Worm (Caenorhabditis elegans) whole organism, L4 larva: ENCODE data around the gene W04B5.3.

Experiments
- F26F4.8 ChIP-seq: fragments of 200-800 bp; sonication (Bioruptor generic); conservative IDR thresholded peaks from 2 replicates; pipeline ENCODE4 v1.3.6; 2022; ENCODE audit warnings: missing genetic modification characterization, missing compliant biosample characterization
- R02D3.7 ChIP-seq: fragments of 150-350 bp; sonication (generic microtip); optimal IDR thresholded peaks from 3 replicates; lab custom pipeline; 2014; ENCODE audit warnings: missing biosample characterization, missing genetic modification characterization
- T20F7.1 ChIP-seq: fragments of 200-800 bp; sonication (Bioruptor generic); optimal IDR thresholded peaks from 2 replicates; lab custom pipeline; 2018; ENCODE audit warnings: mild to moderate bottlenecking, missing genetic modification characterization, missing compliant biosample characterization
- Y48G9A.11 ChIP-seq: fragments of 200-800 bp; sonication (Bioruptor generic); IDR thresholded peaks from 2 replicates; pipeline ENCODE4 v1.3.6; 2022; ENCODE audit warnings: missing genetic modification reagents, missing genetic modification characterization, missing compliant biosample characterization
- aha-1 ChIP-seq: fragments of 150-350 bp; peaks from one replicate; lab custom pipeline; 2014; ENCODE audit warnings: missing biosample characterization, missing genetic modification characterization
- ces-1 ChIP-seq: fragments of 150-350 bp; sonication (generic microtip); optimal IDR thresholded peaks from 4 replicates; lab custom pipeline; 2014; ENCODE audit warnings: missing biosample characterization, missing genetic modification reagents, missing genetic modification characterization
- ctbp-1 ChIP-seq: fragments of 200-800 bp; sonication (Bioruptor generic); IDR thresholded peaks from 2 replicates; pipeline ENCODE4 v1.3.6; 2022; ENCODE audit warnings: missing genetic modification reagents, missing genetic modification characterization, missing compliant biosample characterization
- daf-16 ChIP-seq, 3 experiments: sonication (generic microtip); optimal IDR thresholded peaks; 2 replicates each; lab custom pipeline; 2016 to 2017; ENCODE audit warnings: missing genetic modification characterization in 3 of 3, missing genetic modification reagents in 3 of 3, mild to moderate bottlenecking in 2 of 3, missing compliant biosample characterization in 2 of 3, missing biosample characterization in 1 of 3, moderate library complexity in 1 of 3
- dmd-6 ChIP-seq: fragments of 200-800 bp; sonication (Bioruptor generic); IDR thresholded peaks from 2 replicates; pipeline ENCODE4 v1.3.6; 2022; ENCODE audit warnings: missing genetic modification reagents, missing genetic modification characterization, missing compliant biosample characterization
- dpl-1 ChIP-seq: fragments of 150-350 bp; optimal IDR thresholded peaks from 2 replicates; lab custom pipeline; 2014; ENCODE audit warnings: missing biosample characterization, missing genetic modification reagents, missing genetic modification characterization
- duxl-1 ChIP-seq: sonication (generic microtip); optimal IDR thresholded peaks from 2 replicates; lab custom pipeline; 2016; ENCODE audit warnings: mild to moderate bottlenecking, missing genetic modification characterization, moderate library complexity, missing compliant biosample characterization; ENCODE audit not compliant: poor library complexity
- dve-1 ChIP-seq: sonication (generic microtip); optimal IDR thresholded peaks from 2 replicates; lab custom pipeline; 2017; ENCODE audit warnings: antibody characterized with exemption, mild to moderate bottlenecking, missing genetic modification characterization, missing compliant biosample characterization; ENCODE audit not compliant: insufficient read depth
- hlh-11 ChIP-seq: fragments of 200-800 bp; sonication (Bioruptor generic); optimal IDR thresholded peaks from 2 replicates; lab custom pipeline; 2018; ENCODE audit warnings: mild to moderate bottlenecking, missing genetic modification characterization, missing compliant biosample characterization
- hlh-30 ChIP-seq: sonication (generic microtip); optimal IDR thresholded peaks from 2 replicates; lab custom pipeline; 2017; ENCODE audit warnings: antibody characterized with exemption, mild to moderate bottlenecking, missing genetic modification characterization, missing compliant biosample characterization; ENCODE audit not compliant: insufficient read depth
- jun-1 ChIP-seq: fragments of 150-350 bp; optimal IDR thresholded peaks from 2 replicates; lab custom pipeline; 2014; ENCODE audit warnings: missing biosample characterization, missing genetic modification reagents, missing genetic modification characterization
- lin-13 ChIP-seq: fragments of 150-350 bp; optimal IDR thresholded peaks from 2 replicates; lab custom pipeline; 2014; ENCODE audit warnings: missing biosample characterization, missing genetic modification reagents, missing genetic modification characterization
- lin-38 ChIP-seq: fragments of 200-800 bp; sonication (Bioruptor generic); IDR thresholded peaks from 2 replicates; pipeline ENCODE4 v1.3.6; 2022; ENCODE audit warnings: missing genetic modification reagents, missing genetic modification characterization, missing compliant biosample characterization
- lin-39 ChIP-seq: fragments of 150-350 bp; optimal IDR thresholded peaks from 2 replicates; lab custom pipeline; 2014; ENCODE audit warnings: missing biosample characterization, missing genetic modification reagents, missing genetic modification characterization
- lsy-2 ChIP-seq, 2 experiments: fragments of 150-350 bp in 1 of 2; sonication (generic microtip) in 1 of 2; optimal IDR thresholded peaks; 2 replicates each; lab custom pipeline; 2014 to 2017; ENCODE audit warnings: missing biosample characterization in 2 of 2, missing genetic modification characterization in 2 of 2
- madf-9 ChIP-seq: fragments of 200-800 bp; sonication (Bioruptor generic); conservative IDR thresholded peaks from 2 replicates; pipeline ENCODE4 v1.3.6; 2022; ENCODE audit warnings: missing genetic modification reagents, missing genetic modification characterization, missing compliant biosample characterization
- mdl-1 ChIP-seq, 2 experiments: fragments of 150-350 bp in 1 of 2; sonication (generic microtip) in 1 of 2; optimal IDR thresholded peaks; 2 replicates each; lab custom pipeline; 2014 to 2017; ENCODE audit warnings: missing biosample characterization in 2 of 2, missing genetic modification characterization in 2 of 2
- mdt-29 ChIP-seq: fragments of 200-800 bp; sonication (Bioruptor generic); IDR thresholded peaks from 2 replicates; pipeline ENCODE4 v1.3.6; 2022; ENCODE audit warnings: missing genetic modification reagents, missing genetic modification characterization, missing compliant biosample characterization
- mep-1 ChIP-seq: fragments of 150-350 bp; sonication (generic microtip); optimal IDR thresholded peaks from 3 replicates; lab custom pipeline; 2014; ENCODE audit warnings: missing biosample characterization, missing genetic modification characterization
- mes-2 ChIP-seq: sonication (generic microtip); optimal IDR thresholded peaks from 2 replicates; lab custom pipeline; 2016; ENCODE audit warnings: missing genotype, mild to moderate bottlenecking, missing genetic modification characterization, missing compliant biosample characterization; ENCODE audit not compliant: poor library complexity, severe bottlenecking
- mxl-3 ChIP-seq: fragments of 200-800 bp; sonication (Bioruptor generic); optimal IDR thresholded peaks from 2 replicates; lab custom pipeline; 2018; ENCODE audit warnings: mild to moderate bottlenecking, missing genetic modification characterization, missing compliant biosample characterization
- nhr-10 ChIP-seq: fragments of 150-350 bp; optimal IDR thresholded peaks from 2 replicates; lab custom pipeline; 2014; ENCODE audit warnings: missing biosample characterization, missing genetic modification characterization
- nhr-11 ChIP-seq: fragments of 150-350 bp; optimal IDR thresholded peaks from 2 replicates; lab custom pipeline; 2014; ENCODE audit warnings: missing biosample characterization, missing genetic modification characterization
- nhr-25 ChIP-seq: sonication (generic microtip); optimal IDR thresholded peaks from 2 replicates; lab custom pipeline; 2017; ENCODE audit warnings: missing genetic modification characterization, mild to moderate bottlenecking, missing compliant biosample characterization, antibody characterized with exemption, moderate library complexity, borderline replicate concordance; ENCODE audit not compliant: insufficient read depth
- nhr-28 ChIP-seq: fragments of 150-350 bp; optimal IDR thresholded peaks from 2 replicates; lab custom pipeline; 2014; ENCODE audit warnings: missing biosample characterization, missing genetic modification characterization
- nhr-41 ChIP-seq: fragments of 200-800 bp; sonication (Bioruptor generic); IDR thresholded peaks from 2 replicates; pipeline ENCODE4 v1.3.6; 2022; ENCODE audit warnings: missing genetic modification reagents, missing genetic modification characterization, missing compliant biosample characterization
- nhr-48 ChIP-seq: sonication (generic microtip); optimal IDR thresholded peaks from 2 replicates; lab custom pipeline; 2016; ENCODE audit warnings: mild to moderate bottlenecking, missing genetic modification characterization, missing compliant biosample characterization
- nhr-6 ChIP-seq: fragments of 150-350 bp; optimal IDR thresholded peaks from 2 replicates; lab custom pipeline; 2014; ENCODE audit warnings: missing biosample characterization, missing genetic modification characterization
- pha-4 ChIP-seq, 2 experiments: fragments of 150-350 bp in 1 of 2; fragments of 200-800 bp in 1 of 2; sonication (Bioruptor generic) in 1 of 2; IDR thresholded peaks in 1 of 2; optimal IDR thresholded peaks in 1 of 2; 2 replicates each; pipeline versions ENCODE4 v1.3.6 to Lab custom; 2014 to 2022; ENCODE audit warnings: missing genetic modification characterization in 2 of 2, missing genetic modification reagents in 2 of 2, missing biosample characterization in 1 of 2, missing compliant biosample characterization in 1 of 2
- php-3 ChIP-seq: fragments of 200-800 bp; sonication (Bioruptor generic); IDR thresholded peaks from 2 replicates; pipeline ENCODE4 v1.3.6; 2022; ENCODE audit warnings: missing genetic modification reagents, missing genetic modification characterization, missing compliant biosample characterization
- pqm-1 ChIP-seq: sonication (generic microtip); optimal IDR thresholded peaks from 2 replicates; lab custom pipeline; 2017; ENCODE audit warnings: missing biosample characterization, missing genetic modification characterization
- rbr-2 ChIP-seq: sonication (generic microtip); optimal IDR thresholded peaks from 2 replicates; lab custom pipeline; 2016; ENCODE audit warnings: missing genotype, missing genetic modification characterization, missing compliant biosample characterization
- unc-39 ChIP-seq: sonication (generic microtip); optimal IDR thresholded peaks from 2 replicates; lab custom pipeline; 2017; ENCODE audit warnings: missing biosample characterization, missing genetic modification characterization
- unc-62 ChIP-seq, 3 experiments: fragments of 150-350 bp in 1 of 3; sonication (generic microtip); optimal IDR thresholded peaks in 2 of 3; peaks in 1 of 3; 1 replicate in 1 of 3; 2 replicates in 2 of 3; lab custom pipeline; 2014 to 2017; ENCODE audit warnings: missing biosample characterization in 3 of 3, missing genetic modification characterization in 3 of 3, missing genetic modification reagents in 3 of 3, missing genotype in 1 of 3
- zfp-3 ChIP-seq: fragments of 200-800 bp; sonication (Bioruptor generic); conservative IDR thresholded peaks from 2 replicates; pipeline ENCODE4 v1.3.6; 2022; ENCODE audit warnings: missing genetic modification reagents, missing genetic modification characterization, missing compliant biosample characterization
- ztf-11 ChIP-seq: fragments of 150-350 bp; optimal IDR thresholded peaks from 2 replicates; lab custom pipeline; 2014; ENCODE audit warnings: missing biosample characterization, missing genetic modification characterization

W04B5.3 gene

ce11 chrIII:2418159-2418658 is at the start of gene W04B5.3, which contains the start of gene W04B5.5:
W04B5.3 (plus strand) TSS chrIII:2418514.
W04B5.5 (minus strand) TSS chrIII:2418209.
- peak; percentile 60 for TF ChIP-seq pha-4 (GFP tag; IDR thresholded peaks at IDR 0.05; lab: Robert Waterston, UW)
- TF ChIP-seq pha-4 (tag; optimal IDR thresholded peaks at IDR 0.05; lab: Kevin White, UChicago) = no peak
- TF ChIP-seq aha-1 = peak; percentile 62
- TF ChIP-seq lsy-2 (tag; optimal IDR thresholded peaks at IDR 0.05; lab: Kevin White, UChicago) = peak in 1 of 2 experiments; percentile 62
- TF ChIP-seq nhr-28 (tag; lab: Kevin White, UChicago) = peak; percentile 39
- TF ChIP-seq dmd-6 = peak; percentile 59
- TF ChIP-seq madf-9 (GFP tag; lab: Robert Waterston, UW) = no peak
- peak; percentile 80 for TF ChIP-seq pqm-1
- no peak for TF ChIP-seq nhr-11
- TF ChIP-seq unc-39 (tag; lab: Kevin White, UChicago) = no peak
- TF ChIP-seq nhr-41 (GFP tag; lab: Robert Waterston, UW) = no peak
- peak; percentile 37 for TF ChIP-seq mep-1
- TF ChIP-seq dpl-1 (GFP tag; lab: Kevin White, UChicago) = peak; percentile 94
- peak; percentile 57 for TF ChIP-seq hlh-11 (tag; lab: Kevin White, UChicago)
- TF ChIP-seq nhr-6 (tag; lab: Kevin White, UChicago) = peak; percentile 9
- peak in 1 of 2 experiments; percentile 51 for TF ChIP-seq mdl-1 (tag; optimal IDR thresholded peaks at IDR 0.05; lab: Kevin White, UChicago)
- peak; percentile 38 for TF ChIP-seq duxl-1 (tag; lab: Kevin White, UChicago)
- TF ChIP-seq unc-62 (GFP tag; optimal IDR thresholded peaks at IDR 0.05 in 1 of 2; lab: Kevin White, UChicago) = peak in 1 of 2 experiments; percentile 63
- no peak for TF ChIP-seq unc-62 (tag; optimal IDR thresholded peaks at IDR 0.05; lab: Kevin White, UChicago)
- TF ChIP-seq mes-2 = peak; percentile 63
- peak; percentile 34 for TF ChIP-seq lin-13 (GFP tag; lab: Kevin White, UChicago)
- TF ChIP-seq mdt-29 (GFP tag; lab: Robert Waterston, UW) = 0 out of 2 replicates have a peak, but pooled peaks have one; percentile 14
- TF ChIP-seq lin-39 (tag; lab: Kevin White, UChicago) = no peak
- TF ChIP-seq zfp-3 (GFP tag; lab: Robert Waterston, UW) = no peak
- no peak for TF ChIP-seq ctbp-1 (GFP tag; lab: Robert Waterston, UW)
- TF ChIP-seq hlh-30 (tag; lab: Kevin White, UChicago) = peak; percentile 41
- TF ChIP-seq dve-1 (tag; lab: Kevin White, UChicago) = peak; percentile 67
- peak; percentile 20 for TF ChIP-seq mxl-3 (GFP tag; lab: Kevin White, UChicago)
- peak in 1 of 2 experiments; percentile 23 for TF ChIP-seq daf-16 (GFP tag; optimal IDR thresholded peaks at IDR 0.05; lab: Kevin White, UChicago)
- peak; percentile 97 for TF ChIP-seq daf-16 (tag; optimal IDR thresholded peaks at IDR 0.05; lab: Kevin White, UChicago)
- TF ChIP-seq php-3 (GFP tag; lab: Robert Waterston, UW) = 0 out of 2 replicates have a peak, but pooled peaks have one; percentile 34
- peak; percentile 62 for TF ChIP-seq Y48G9A.11
- peak; percentile 65 for TF ChIP-seq lin-38 (GFP tag; lab: Robert Waterston, UW)

- TF ChIP-seq aha-1 (peak; percentile 11), ztf-11 (tag; lab: Kevin White, UChicago) (no peak)
- TF ChIP-seq, all 104 proteins: peak for 1
These were observed 46.5 kb upstream of the W04B5.3 start, which contains the start of gene H04J21.1 for ce11 chrIII:2371864-2372263. H04J21.1 (minus strand) TSS chrIII:2371964.

- TF ChIP-seq T20F7.1 (GFP tag; lab: Kevin White, UChicago) (peak; percentile 97), aha-1 (peak; percentile 87), lsy-2 (tag; optimal IDR thresholded peaks at IDR 0.05; lab: Kevin White, UChicago) (peak; percentile 11 to 88), mdl-1 (tag; optimal IDR thresholded peaks at IDR 0.05; lab: Kevin White, UChicago) (no peak), jun-1 (no peak), dpl-1 (GFP tag; lab: Kevin White, UChicago) (peak; percentile 97), F26F4.8 (GFP tag; lab: Robert Waterston, UW) (no peak), nhr-10 (no peak), nhr-25 (tag; lab: Kevin White, UChicago) (peak; percentile 45), R02D3.7 (tag; lab: Kevin White, UChicago) (no peak), nhr-6 (tag; lab: Kevin White, UChicago) (peak; percentile 26), nhr-48 (tag; lab: Kevin White, UChicago) (no peak), Y48G9A.11 (peak; percentile 95), pha-4 (GFP tag; IDR thresholded peaks at IDR 0.05; lab: Robert Waterston, UW) (peak; percentile 35; the same call in 1 of the 2 replicates), pha-4 (tag; optimal IDR thresholded peaks at IDR 0.05; lab: Kevin White, UChicago) (no peak), mep-1 (peak; percentile 59), lin-38 (GFP tag; lab: Robert Waterston, UW) (peak; percentile 73), rbr-2 (tag; lab: Kevin White, UChicago) (peak; percentile 44), mes-2 (peak; percentile 83), nhr-11 (peak; percentile 26), ces-1 (GFP tag; lab: Kevin White, UChicago) (no peak), lin-13 (GFP tag; lab: Kevin White, UChicago) (peak; percentile 67), hlh-30 (tag; lab: Kevin White, UChicago) (peak; percentile 49)
- TF ChIP-seq, all 104 proteins: peak for 15
These were observed 42.4 kb upstream of the W04B5.3 start, which contains the start of gene H14E04.2 for ce11 chrIII:2375918-2376317. H14E04.2 (plus strand) TSS chrIII:2376193.
